Worm (Caenorhabditis elegans) whole organism, L4 larva: ENCODE data around the gene C50B6.7.

Experiments used
- R02D3.7 ChIP-seq: fragments of 150-350 bp; sonication (generic microtip); optimal IDR thresholded peaks from 3 replicates; lab custom pipeline; 2014; ENCODE audit warnings: missing biosample characterization, missing genetic modification characterization
- Y48G9A.11 ChIP-seq: fragments of 200-800 bp; sonication (Bioruptor generic); IDR thresholded peaks from 2 replicates; pipeline ENCODE4 v1.3.6; 2022; ENCODE audit warnings: missing genetic modification reagents, missing genetic modification characterization, missing compliant biosample characterization
- lin-15B ChIP-seq: fragments of 150-350 bp; sonication (generic microtip); optimal IDR thresholded peaks from 3 replicates; lab custom pipeline; 2014; ENCODE audit warnings: missing biosample characterization, missing genetic modification characterization
- madf-5 ChIP-seq, 2 experiments: fragments of 200-800 bp; sonication (Bioruptor generic); IDR thresholded peaks; 2 replicates each; pipeline ENCODE4 v1.3.6; 2022; ENCODE audit warnings: missing compliant biosample characterization in 2 of 2, missing genetic modification characterization in 2 of 2
- nhr-237 ChIP-seq: sonication (generic microtip); optimal IDR thresholded peaks from 2 replicates; lab custom pipeline; 2017; ENCODE audit warnings: missing biosample characterization, missing genetic modification characterization
- unc-62 ChIP-seq, 3 experiments: fragments of 150-350 bp in 1 of 3; sonication (generic microtip); optimal IDR thresholded peaks in 2 of 3; peaks in 1 of 3; 1 replicate in 1 of 3; 2 replicates in 2 of 3; lab custom pipeline; 2014 to 2017; ENCODE audit warnings: missing biosample characterization in 3 of 3, missing genetic modification characterization in 3 of 3, missing genetic modification reagents in 3 of 3, missing genotype in 1 of 3

ce11 chrV:13280382-13280781, 44.4 kb downstream of the C50B6.7 start:
- no peak for TF ChIP-seq nhr-237 (tag; lab: Kevin White, UChicago)
- TF ChIP-seq Y48G9A.11, result no peak
- no peak for TF ChIP-seq unc-62 (GFP tag; optimal IDR thresholded peaks at IDR 0.05 in 1 of 2; lab: Kevin White, UChicago)
- TF ChIP-seq unc-62 (tag; optimal IDR thresholded peaks at IDR 0.05; lab: Kevin White, UChicago), result no peak
- no peak for TF ChIP-seq madf-5 (GFP tag; IDR thresholded peaks at IDR 0.05; lab: Robert Waterston, UW)
- TF ChIP-seq R02D3.7 (tag; lab: Kevin White, UChicago), result no peak
- TF ChIP-seq lin-15B (tag; lab: Kevin White, UChicago), result no peak
